Worm (Caenorhabditis elegans) whole organism, young adult: ENCODE data around the gene F09A5.2.

Experiments
- B0035.1 ChIP-seq: sonication (generic microtip); optimal IDR thresholded peaks from 2 replicates; lab custom pipeline; 2016; ENCODE audit warnings: missing genetic modification characterization, mild to moderate bottlenecking, missing compliant biosample characterization, missing genotype, missing genetic modification reagents
- B0336.3 ChIP-seq: fragments of 200-800 bp; sonication (Bioruptor generic); IDR thresholded peaks from 2 replicates; pipeline ENCODE4 v1.3.6; 2022; ENCODE audit warnings: missing genetic modification characterization, missing compliant biosample characterization
- C06A6.2 ChIP-seq: fragments of 200-800 bp; sonication (Bioruptor generic); conservative IDR thresholded peaks from 2 replicates; pipeline ENCODE4 v1.3.6; 2022; ENCODE audit warnings: missing genetic modification characterization, missing compliant biosample characterization
- D2030.7 ChIP-seq: fragments of 200-800 bp; sonication (Bioruptor generic); IDR thresholded peaks from 2 replicates; pipeline ENCODE4 v1.3.6; 2022; ENCODE audit warnings: missing genetic modification reagents, missing genetic modification characterization, missing compliant biosample characterization
- F22D6.2 ChIP-seq: sonication (generic microtip); optimal IDR thresholded peaks from 2 replicates; lab custom pipeline; 2016; ENCODE audit warnings: mild to moderate bottlenecking, missing genetic modification characterization, missing compliant biosample characterization
- F37B4.10 ChIP-seq: fragments of 200-800 bp; sonication (Bioruptor generic); IDR thresholded peaks from 2 replicates; pipeline ENCODE4 v1.3.6; 2022; ENCODE audit warnings: missing genetic modification characterization, missing compliant biosample characterization
- F52B5.7 ChIP-seq: sonication (generic microtip); optimal IDR thresholded peaks from 2 replicates; lab custom pipeline; 2016; ENCODE audit warnings: mild to moderate bottlenecking, missing genetic modification characterization, missing compliant biosample characterization
- F57A8.1 ChIP-seq: fragments of 200-800 bp; sonication (Bioruptor generic); optimal IDR thresholded peaks from 2 replicates; lab custom pipeline; 2018; ENCODE audit warnings: mild to moderate bottlenecking, missing genetic modification characterization, moderate library complexity, missing compliant biosample characterization
- T07F8.4 ChIP-seq: sonication (generic microtip); optimal IDR thresholded peaks from 2 replicates; lab custom pipeline; 2016; ENCODE audit warnings: mild to moderate bottlenecking, missing genetic modification characterization, moderate library complexity, missing compliant biosample characterization
- Y67H2A.10 ChIP-seq: fragments of 200-800 bp; sonication (Bioruptor generic); conservative IDR thresholded peaks from 2 replicates; pipeline ENCODE4 v1.3.6; 2022; ENCODE audit warnings: missing genetic modification reagents, missing genetic modification characterization, missing compliant biosample characterization
- ama-1 ChIP-seq, 3 experiments: fragments of 150-350 bp in 1 of 3; sonication (generic microtip) in 2 of 3; optimal IDR thresholded peaks; 2 replicates each; lab custom pipeline; 2014 to 2018; ENCODE audit warnings: missing biosample characterization in 2 of 3, missing genetic modification characterization in 2 of 3, missing genetic modification reagents in 2 of 3
- attf-5 ChIP-seq: fragments of 200-800 bp; sonication (Bioruptor generic); optimal IDR thresholded peaks from 2 replicates; lab custom pipeline; 2018; ENCODE audit warnings: mild to moderate bottlenecking, missing genetic modification characterization, missing compliant biosample characterization
- cebp-1 ChIP-seq, 2 experiments: fragments of 200-800 bp in 1 of 2; sonication (Bioruptor generic) in 1 of 2; sonication (generic microtip) in 1 of 2; IDR thresholded peaks in 1 of 2; optimal IDR thresholded peaks in 1 of 2; 2 replicates each; pipeline versions ENCODE4 v1.3.6 to Lab custom; 2017 to 2022; ENCODE audit warnings: missing compliant biosample characterization in 2 of 2, missing genetic modification characterization in 2 of 2, mild to moderate bottlenecking in 1 of 2, missing genetic modification reagents in 1 of 2, moderate library complexity in 1 of 2
- cebp-2 ChIP-seq: fragments of 200-800 bp; sonication (Bioruptor generic); IDR thresholded peaks from 2 replicates; pipeline ENCODE4 v1.3.6; 2022; ENCODE audit warnings: missing genetic modification characterization, missing compliant biosample characterization
- ceh-91 ChIP-seq: fragments of 200-800 bp; sonication (Bioruptor generic); IDR thresholded peaks from 2 replicates; pipeline ENCODE4 v1.3.6; 2022; ENCODE audit warnings: missing genetic modification reagents, missing genetic modification characterization, missing compliant biosample characterization
- chd-7 ChIP-seq: sonication (generic microtip); optimal IDR thresholded peaks from 2 replicates; lab custom pipeline; 2016; ENCODE audit warnings: mild to moderate bottlenecking, missing genetic modification characterization, moderate library complexity, missing compliant biosample characterization
- die-1 ChIP-seq: sonication (generic microtip); optimal IDR thresholded peaks from 2 replicates; lab custom pipeline; 2016; ENCODE audit warnings: missing genotype, mild to moderate bottlenecking, missing genetic modification characterization, missing compliant biosample characterization
- efl-1 ChIP-seq: fragments of 150-350 bp; optimal IDR thresholded peaks from 2 replicates; lab custom pipeline; 2014; ENCODE audit warnings: missing biosample characterization, missing genetic modification reagents, missing genetic modification characterization
- ets-4 ChIP-seq: fragments of 200-800 bp; sonication (Bioruptor generic); optimal IDR thresholded peaks from 2 replicates; lab custom pipeline; 2018; ENCODE audit warnings: mild to moderate bottlenecking, missing genetic modification characterization, missing compliant biosample characterization
- hlh-12 ChIP-seq: sonication (generic microtip); optimal IDR thresholded peaks from 2 replicates; lab custom pipeline; 2016; ENCODE audit warnings: missing genetic modification characterization, missing compliant biosample characterization
- hmg-20 ChIP-seq: fragments of 200-800 bp; sonication (Bioruptor generic); IDR thresholded peaks from 2 replicates; pipeline ENCODE4 v1.3.6; 2022; ENCODE audit warnings: missing genetic modification reagents, missing genetic modification characterization, missing compliant biosample characterization
- let-526 ChIP-seq: fragments of 200-800 bp; sonication (Bioruptor generic); IDR thresholded peaks from 2 replicates; pipeline ENCODE4 v1.3.6; 2022; ENCODE audit warnings: missing genetic modification reagents, missing genetic modification characterization, missing compliant biosample characterization
- lin-40 ChIP-seq: sonication (generic microtip); optimal IDR thresholded peaks from 2 replicates; lab custom pipeline; 2016; ENCODE audit warnings: missing genetic modification characterization, mild to moderate bottlenecking, missing compliant biosample characterization, missing genotype, missing genetic modification reagents
- lir-1 ChIP-seq: fragments of 200-800 bp; sonication (Bioruptor generic); conservative IDR thresholded peaks from 2 replicates; pipeline ENCODE4 v1.3.6; 2022; ENCODE audit warnings: missing genetic modification reagents, missing genetic modification characterization, missing compliant biosample characterization
- lsl-1 ChIP-seq: fragments of 200-800 bp; sonication (Bioruptor generic); optimal IDR thresholded peaks from 2 replicates; lab custom pipeline; 2018; ENCODE audit warnings: mild to moderate bottlenecking, missing genetic modification characterization, moderate library complexity, missing compliant biosample characterization
- madf-3 ChIP-seq: fragments of 200-800 bp; sonication (Bioruptor generic); IDR thresholded peaks from 2 replicates; pipeline ENCODE4 v1.3.6; 2022; ENCODE audit warnings: missing genetic modification reagents, missing genetic modification characterization, missing compliant biosample characterization
- madf-6 ChIP-seq: fragments of 200-800 bp; sonication (Bioruptor generic); IDR thresholded peaks from 2 replicates; pipeline ENCODE4 v1.3.6; 2022; ENCODE audit warnings: missing genetic modification reagents, missing genetic modification characterization, missing compliant biosample characterization
- mcd-1 ChIP-seq: fragments of 200-800 bp; sonication (Bioruptor generic); IDR thresholded peaks from 2 replicates; pipeline ENCODE4 v1.3.6; 2022; ENCODE audit warnings: missing genetic modification reagents, missing genetic modification characterization, missing compliant biosample characterization
- mel-28 ChIP-seq: sonication (generic microtip); optimal IDR thresholded peaks from 2 replicates; lab custom pipeline; 2016; ENCODE audit warnings: borderline replicate concordance, mild to moderate bottlenecking, missing genetic modification characterization, missing compliant biosample characterization
- mes-4 ChIP-seq: sonication (generic microtip); optimal IDR thresholded peaks from 2 replicates; lab custom pipeline; 2016; ENCODE audit warnings: missing genotype, missing genetic modification characterization, missing compliant biosample characterization
- mxl-1 ChIP-seq: sonication (generic microtip); optimal IDR thresholded peaks from 2 replicates; lab custom pipeline; 2016; ENCODE audit warnings: missing genetic modification characterization, missing compliant biosample characterization
- nfya-2 ChIP-seq: fragments of 200-800 bp; sonication (Bioruptor generic); IDR thresholded peaks from 2 replicates; pipeline ENCODE4 v1.3.6; 2022; ENCODE audit warnings: missing genetic modification reagents, missing genetic modification characterization, missing compliant biosample characterization
- nhr-179 ChIP-seq: sonication (generic microtip); optimal IDR thresholded peaks from 2 replicates; lab custom pipeline; 2016; ENCODE audit warnings: mild to moderate bottlenecking, missing genetic modification characterization, missing compliant biosample characterization
- nhr-80 ChIP-seq: sonication (generic microtip); optimal IDR thresholded peaks from 2 replicates; lab custom pipeline; 2016; ENCODE audit warnings: missing genetic modification characterization, missing compliant biosample characterization
- pbrm-1 ChIP-seq: fragments of 200-800 bp; sonication (Bioruptor generic); IDR thresholded peaks from 2 replicates; pipeline ENCODE4 v1.3.6; 2022; ENCODE audit warnings: missing genetic modification reagents, missing genetic modification characterization, missing compliant biosample characterization
- pha-4 ChIP-seq: fragments of 150-350 bp; sonication (generic microtip); optimal IDR thresholded peaks from 2 replicates; lab custom pipeline; 2014; ENCODE audit warnings: missing biosample characterization, missing genetic modification reagents, missing genetic modification characterization
- snpc-1.3 ChIP-seq: sonication (generic microtip); optimal IDR thresholded peaks from 2 replicates; lab custom pipeline; 2017; ENCODE audit warnings: missing genetic modification characterization, mild to moderate bottlenecking, missing compliant biosample characterization, antibody characterized with exemption, moderate library complexity, missing genotype, missing genetic modification reagents; ENCODE audit not compliant: insufficient read depth
- snpc-3.4 ChIP-seq: sonication (generic microtip); optimal IDR thresholded peaks from 2 replicates; lab custom pipeline; 2017; ENCODE audit warnings: missing genetic modification characterization, mild to moderate bottlenecking, missing compliant biosample characterization, antibody characterized with exemption, moderate library complexity, missing genotype, missing genetic modification reagents
- somi-1 ChIP-seq: fragments of 200-800 bp; sonication (Bioruptor generic); optimal IDR thresholded peaks from 2 replicates; lab custom pipeline; 2018; ENCODE audit warnings: mild to moderate bottlenecking, missing genetic modification characterization, missing compliant biosample characterization
- unc-130 ChIP-seq: sonication (generic microtip); optimal IDR thresholded peaks from 2 replicates; lab custom pipeline; 2016; ENCODE audit warnings: missing genetic modification reagents, missing genetic modification characterization, missing compliant biosample characterization
- unc-62 ChIP-seq: fragments of 150-350 bp; optimal IDR thresholded peaks from 2 replicates; lab custom pipeline; 2014; ENCODE audit warnings: missing biosample characterization, missing genetic modification reagents, missing genetic modification characterization
- xnd-1 ChIP-seq: sonication (generic microtip); optimal IDR thresholded peaks from 2 replicates; lab custom pipeline; 2016; ENCODE audit warnings: missing genotype, missing genetic modification reagents, missing genetic modification characterization, missing compliant biosample characterization
- zim-3 ChIP-seq: sonication (generic microtip); optimal IDR thresholded peaks from 2 replicates; lab custom pipeline; 2017; ENCODE audit warnings: mild to moderate bottlenecking, missing genetic modification characterization, moderate library complexity, missing compliant biosample characterization
- ztf-18 ChIP-seq: sonication (generic microtip); optimal IDR thresholded peaks from 2 replicates; lab custom pipeline; 2016; ENCODE audit warnings: missing genotype, mild to moderate bottlenecking, missing genetic modification characterization, missing compliant biosample characterization
- ztf-6 ChIP-seq: fragments of 200-800 bp; sonication (Bioruptor generic); IDR thresholded peaks from 2 replicates; pipeline ENCODE4 v1.3.6; 2022; ENCODE audit warnings: missing genetic modification reagents, missing genetic modification characterization, missing compliant biosample characterization

F09A5.2 gene

DNA sequence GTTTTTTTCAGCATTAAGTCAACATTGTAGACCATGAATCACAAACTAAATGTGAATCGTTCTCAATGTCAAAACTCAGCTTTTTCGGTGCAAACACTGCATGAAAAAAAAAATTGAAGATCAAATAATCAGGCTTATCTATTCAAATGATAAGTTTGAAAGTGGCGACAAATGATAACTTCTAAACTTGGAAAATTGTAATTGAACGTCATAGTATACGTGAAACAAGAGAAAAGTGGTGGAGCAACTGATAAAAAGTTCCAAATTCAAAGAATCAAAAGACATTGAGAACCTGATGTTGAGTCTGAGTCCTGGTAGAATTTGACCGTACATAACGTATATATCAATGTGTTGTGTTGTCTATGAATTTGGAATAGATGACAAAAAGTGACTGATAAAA is 28.3 kb downstream of the F09A5.2 start:
- no peak for TF ChIP-seq F52B5.7 (tag; lab: Kevin White, UChicago)
- TF ChIP-seq snpc-1.3 = no peak
- no peak for TF ChIP-seq hmg-20 (GFP tag; lab: Robert Waterston, UW)
- TF ChIP-seq lir-1 (GFP tag; lab: Robert Waterston, UW) = no peak
- TF ChIP-seq nhr-80 (tag; lab: Kevin White, UChicago) = peak; percentile 69
- TF ChIP-seq C06A6.2 (GFP tag; lab: Robert Waterston, UW) = no peak
- no peak for TF ChIP-seq mes-4 (tag; lab: Kevin White, UChicago)
- no peak for TF ChIP-seq B0035.1
- TF ChIP-seq ztf-6 (GFP tag; lab: Robert Waterston, UW) = no peak

ce11 chrX:13164301-13164700 is 29.4 kb downstream of the F09A5.2 start:
- TF ChIP-seq efl-1 (GFP tag; lab: Kevin White, UChicago) (no peak), somi-1 (GFP tag; lab: Kevin White, UChicago) (peak; percentile 36), chd-7 (peak; percentile 16), cebp-1 (GFP tag; IDR thresholded peaks at IDR 0.05; lab: Robert Waterston, UW) (no peak), cebp-1 (tag; optimal IDR thresholded peaks at IDR 0.05; lab: Kevin White, UChicago) (peak; percentile 18), pbrm-1 (GFP tag; lab: Robert Waterston, UW) (no peak), mel-28 (peak; percentile 2)

DNA sequence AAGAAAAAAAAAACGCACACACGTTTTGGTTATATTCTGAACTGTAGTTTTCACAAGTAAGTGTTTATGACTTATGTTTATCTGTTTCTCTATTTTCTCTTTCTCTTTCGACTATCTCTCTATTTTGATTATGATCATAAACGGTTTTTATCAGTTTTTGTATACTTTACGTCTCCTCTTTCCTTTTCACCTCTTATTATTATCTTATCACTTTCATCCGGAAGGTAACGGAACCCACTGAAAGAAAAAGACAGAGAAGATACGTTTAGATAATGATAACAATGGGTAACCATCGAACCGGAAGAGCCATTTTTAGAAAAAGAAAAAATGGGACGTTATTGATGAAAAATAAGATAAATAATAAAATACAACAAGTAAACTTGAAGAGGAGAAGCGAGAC is 30.8 kb downstream of the F09A5.2 start:
- TF ChIP-seq unc-62 (GFP tag; lab: Kevin White, UChicago) (peak; percentile 59), hlh-12 (tag; lab: Kevin White, UChicago) (no peak), F22D6.2 (no peak), cebp-2 (no peak), mcd-1 (GFP tag; lab: Robert Waterston, UW) (no peak), Y67H2A.10 (GFP tag; lab: Robert Waterston, UW) (no peak), ets-4 (GFP tag; lab: Kevin White, UChicago) (peak; percentile 15), F57A8.1 (GFP tag; lab: Kevin White, UChicago) (no peak), madf-6 (GFP tag; lab: Robert Waterston, UW) (no peak), die-1 (no peak), lin-40 (tag; lab: Kevin White, UChicago) (peak; percentile 17), attf-5 (no peak), mxl-1 (tag; lab: Kevin White, UChicago) (no peak), nfya-2 (GFP tag; lab: Robert Waterston, UW) (no peak), let-526 (no peak), unc-130 (GFP tag; lab: Kevin White, UChicago) (no peak), ama-1 (optimal IDR thresholded peaks at IDR 0.05; lab: Kevin White, UChicago) (no peak), ama-1 (GFP tag; optimal IDR thresholded peaks at IDR 0.05; lab: Kevin White, UChicago) (no peak), nhr-179 (tag; lab: Kevin White, UChicago) (no peak), F52B5.7 (tag; lab: Kevin White, UChicago) (no peak), hmg-20 (GFP tag; lab: Robert Waterston, UW) (no peak), D2030.7 (GFP tag; lab: Robert Waterston, UW) (no peak), ceh-91 (GFP tag; lab: Robert Waterston, UW) (no peak), nhr-80 (tag; lab: Kevin White, UChicago) (peak; percentile 85), zim-3 (tag; lab: Kevin White, UChicago) (no peak), lsl-1 (no peak), F37B4.10 (GFP tag; lab: Robert Waterston, UW) (no peak), T07F8.4 (tag; lab: Kevin White, UChicago) (no peak), cebp-1 (GFP tag; IDR thresholded peaks at IDR 0.05; lab: Robert Waterston, UW) (no peak), cebp-1 (tag; optimal IDR thresholded peaks at IDR 0.05; lab: Kevin White, UChicago) (no peak), ztf-18 (no peak), B0336.3 (GFP tag; lab: Robert Waterston, UW) (no peak), xnd-1 (tag; lab: Kevin White, UChicago) (no peak), madf-3 (GFP tag; lab: Robert Waterston, UW) (no peak), snpc-3.4 (tag; lab: Kevin White, UChicago) (no peak), pha-4 (tag; lab: Kevin White, UChicago) (no peak)
